Worm (Caenorhabditis elegans) whole organism, early embryonic: Measurements from ENCODE around the gene Y6E2A.4.
"Not testable (repeated sequence)": the region's sequence is repeated elsewhere in the genome, so short reads cannot be mapped to it uniquely, and the experiment has no call there.

Experiments used
- B0310.2 ChIP-seq: sonication (generic microtip); optimal IDR thresholded peaks from 2 replicates; lab custom pipeline; 2016; ENCODE audit warnings: mild to moderate bottlenecking, missing genetic modification characterization, missing compliant biosample characterization
- F13C5.2 ChIP-seq: sonication (generic microtip); optimal IDR thresholded peaks from 2 replicates; lab custom pipeline; 2017; ENCODE audit warnings: mild to moderate bottlenecking, missing genetic modification characterization, inconsistent platforms, missing compliant biosample characterization
- aly-1 ChIP-seq: sonication (generic microtip); optimal IDR thresholded peaks from 2 replicates; lab custom pipeline; 2016; ENCODE audit warnings: missing genetic modification characterization, missing compliant biosample characterization
- ama-1 ChIP-seq: fragments of 150-350 bp; optimal IDR thresholded peaks from 2 replicates; lab custom pipeline; 2014
- ceh-13 ChIP-seq: fragments of 200-800 bp; sonication (Bioruptor generic); optimal IDR thresholded peaks from 2 replicates; lab custom pipeline; 2018; ENCODE audit warnings: mild to moderate bottlenecking, missing genetic modification characterization, missing compliant biosample characterization
- ceh-36 ChIP-seq: sonication (generic microtip); optimal IDR thresholded peaks from 2 replicates; lab custom pipeline; 2016; ENCODE audit warnings: missing genetic modification characterization, inconsistent platforms, missing compliant biosample characterization
- ets-7 ChIP-seq: sonication (generic microtip); optimal IDR thresholded peaks from 2 replicates; lab custom pipeline; 2016; ENCODE audit warnings: missing genotype, missing genetic modification characterization, missing compliant biosample characterization
- flt-1 ChIP-seq: fragments of 200-800 bp; sonication (Bioruptor generic); IDR thresholded peaks from 2 replicates; pipeline ENCODE4 v1.3.6; 2022; ENCODE audit warnings: missing genetic modification characterization, missing compliant biosample characterization
- hmbx-1 ChIP-seq: sonication (generic microtip); optimal IDR thresholded peaks from 2 replicates; lab custom pipeline; 2016; ENCODE audit warnings: mild to moderate bottlenecking, missing genetic modification characterization, missing compliant biosample characterization
- hmg-4 ChIP-seq: fragments of 200-800 bp; sonication (Bioruptor generic); optimal IDR thresholded peaks from 2 replicates; lab custom pipeline; 2018; ENCODE audit warnings: mild to moderate bottlenecking, missing genetic modification characterization, missing compliant biosample characterization
- hnd-1 ChIP-seq: sonication (generic microtip); optimal IDR thresholded peaks from 2 replicates; lab custom pipeline; 2016; ENCODE audit warnings: missing genetic modification characterization, missing compliant biosample characterization
- pes-1 ChIP-seq: fragments of 200-800 bp; sonication (Bioruptor generic); IDR thresholded peaks from 2 replicates; pipeline ENCODE4 v1.3.6; 2022; ENCODE audit warnings: missing genetic modification reagents, missing genetic modification characterization, missing compliant biosample characterization
- scrt-1 ChIP-seq: fragments of 200-800 bp; sonication (Bioruptor generic); IDR thresholded peaks from 2 replicates; pipeline ENCODE4 v1.3.6; 2022; ENCODE audit warnings: missing genetic modification characterization, missing compliant biosample characterization
- sea-1 ChIP-seq: fragments of 200-800 bp; sonication (Bioruptor generic); conservative IDR thresholded peaks from 2 replicates; pipeline ENCODE4 v1.3.6; 2022; ENCODE audit warnings: missing genetic modification characterization, missing compliant biosample characterization
- tbx-11 ChIP-seq: fragments of 200-800 bp; sonication (Bioruptor generic); IDR thresholded peaks from 2 replicates; pipeline ENCODE4 v1.3.6; 2022; ENCODE audit warnings: missing genetic modification characterization, missing compliant biosample characterization
- tbx-37 ChIP-seq: fragments of 200-800 bp; sonication (Bioruptor generic); conservative IDR thresholded peaks from 2 replicates; pipeline ENCODE4 v1.3.6; 2022; ENCODE audit warnings: missing genetic modification reagents, missing genetic modification characterization, missing compliant biosample characterization
- tra-4 ChIP-seq: sonication (generic microtip); optimal IDR thresholded peaks from 2 replicates; lab custom pipeline; 2017; ENCODE audit warnings: missing genetic modification characterization, missing compliant biosample characterization

The Y6E2A.4 gene

DNA sequence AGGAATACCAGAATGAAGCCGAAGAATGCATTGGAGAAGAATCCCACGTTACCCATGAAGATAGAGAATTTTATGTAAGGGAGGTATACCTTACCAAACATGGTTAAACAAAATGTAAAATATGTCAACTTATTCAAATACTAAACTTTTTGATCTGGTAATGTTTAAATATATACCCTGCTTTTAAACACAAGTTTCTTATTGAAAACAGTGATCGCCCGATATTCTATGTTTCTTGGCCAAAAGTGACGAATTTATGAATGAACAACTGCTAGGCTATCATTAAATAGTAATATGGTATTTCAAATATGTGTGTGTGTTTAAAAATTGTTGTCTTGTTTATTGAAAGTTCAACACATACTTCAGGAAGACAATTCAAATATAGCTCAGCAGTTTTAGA is 31.8 kb upstream of the Y6E2A.4 start, which contains the start of gene T23D5.8:
T23D5.8 (minus strand) TSS at position 101 of the 400 bp plus-strand sequence.
- not testable (repeated sequence) for TF ChIP-seq ama-1 (lab: Kevin White, UChicago); aly-1; tbx-37

DNA sequence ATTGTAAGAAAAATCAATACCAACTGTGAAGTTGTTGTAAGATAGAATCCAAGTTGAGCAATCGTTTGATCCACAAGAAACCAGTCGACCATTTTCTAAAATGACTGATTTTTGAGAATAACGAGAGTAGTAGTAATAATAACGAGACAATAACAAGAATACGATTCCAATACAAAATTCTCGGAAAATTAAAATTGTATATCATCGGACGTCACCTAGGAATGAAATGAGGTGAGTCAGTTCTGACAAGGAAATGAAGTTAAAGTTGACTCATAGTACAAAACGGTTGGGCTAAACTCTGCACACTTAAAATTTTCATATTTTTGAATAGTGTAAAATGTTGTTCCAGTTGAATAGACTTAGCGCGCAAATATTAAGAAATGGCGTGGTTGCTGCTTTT is 27.8 kb upstream of the Y6E2A.4 start, which contains the start of gene str-19:
str-19 (minus strand) TSS at position 101 of the 400 bp plus-strand sequence.
- not testable (repeated sequence) for TF ChIP-seq ceh-36 (tag; lab: Kevin White, UChicago); pes-1 (GFP tag; lab: Robert Waterston, UW); hmbx-1 (tag; lab: Kevin White, UChicago)

DNA sequence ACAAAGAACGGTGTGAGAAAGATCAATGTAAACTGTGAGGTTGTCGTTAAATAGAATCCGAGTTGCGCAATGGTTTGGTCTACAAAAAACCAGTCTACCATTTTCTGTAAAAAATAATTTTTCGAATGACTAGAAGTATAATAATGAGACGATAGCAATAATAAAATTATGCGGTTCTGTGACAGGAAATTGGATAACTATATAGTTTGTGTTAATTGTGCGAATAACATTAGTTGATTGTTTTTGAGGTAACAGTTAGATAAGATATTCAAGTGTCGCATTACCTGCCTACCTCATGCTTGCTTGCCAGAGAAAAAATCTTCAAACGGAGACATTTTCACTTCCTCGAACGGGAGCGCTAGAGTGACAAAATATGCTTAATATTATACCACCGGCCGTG is 25.3 kb upstream of the Y6E2A.4 start, which contains the start of gene str-18:
str-18 (minus strand) TSS at position 101 of the 400 bp plus-strand sequence.
- TF ChIP-seq tbx-11 (GFP tag; lab: Robert Waterston, UW) (no peak), pes-1 (GFP tag; lab: Robert Waterston, UW) (no peak)

DNA sequence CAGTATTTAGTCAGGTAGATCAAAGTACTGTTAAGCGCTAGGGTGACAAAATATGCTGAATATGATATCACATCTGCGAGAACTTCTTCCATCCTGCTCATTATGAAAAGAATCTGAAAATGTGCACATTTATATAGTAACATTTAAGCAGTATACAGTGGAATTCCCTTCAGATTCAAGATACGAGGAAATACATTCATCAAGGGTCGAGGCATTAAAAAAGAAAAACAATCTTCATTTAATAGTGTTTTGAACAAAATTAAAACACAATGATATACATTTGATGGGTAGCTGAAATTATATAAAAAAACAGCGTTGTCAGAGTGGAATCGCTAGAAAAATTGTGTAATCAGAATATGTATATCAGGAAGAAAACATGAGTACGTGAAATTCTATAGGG is 19.1 kb upstream of the Y6E2A.4 start, which contains the start of gene str-27:
str-27 (minus strand) TSS at position 101 of the 400 bp plus-strand sequence.
- TF ChIP-seq sea-1 (GFP tag; lab: Robert Waterston, UW) (no peak), ets-7 (tag; lab: Kevin White, UChicago) (no peak)

DNA sequence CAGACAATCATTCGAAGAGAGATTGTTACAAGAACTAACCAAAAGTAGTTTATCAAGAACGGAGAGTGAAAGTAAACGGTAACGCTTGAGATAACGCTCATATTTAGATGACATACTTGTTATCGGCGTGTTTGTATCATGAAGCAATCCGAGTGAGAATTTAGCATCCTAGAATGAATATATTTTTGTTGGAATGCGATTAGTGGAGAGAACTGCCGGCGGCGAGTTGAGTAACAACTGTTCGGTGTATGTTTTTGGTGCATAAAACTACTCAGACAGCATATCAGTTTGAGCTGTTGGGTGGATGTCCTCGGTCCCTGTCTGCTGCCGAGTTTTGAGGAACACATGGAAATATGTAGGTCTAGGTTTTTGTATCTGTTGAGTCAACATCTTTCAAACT is 17.0 kb upstream of the Y6E2A.4 start, which contains the start of gene T23D5.3:
T23D5.3 (minus strand) TSS at position 101 of the 400 bp plus-strand sequence.
- TF ChIP-seq hmg-4 (no peak), hmbx-1 (tag; lab: Kevin White, UChicago) (no peak), sea-1 (GFP tag; lab: Robert Waterston, UW) (no peak), pes-1 (GFP tag; lab: Robert Waterston, UW) (no peak), aly-1 (no peak), ets-7 (tag; lab: Kevin White, UChicago) (no peak), B0310.2 (tag; lab: Kevin White, UChicago) (no peak), ceh-36 (tag; lab: Kevin White, UChicago) (no peak), tra-4 (tag; lab: Kevin White, UChicago) (no peak), hnd-1 (tag; lab: Kevin White, UChicago) (no peak), tbx-11 (GFP tag; lab: Robert Waterston, UW) (no peak), flt-1 (no peak), ceh-13 (GFP tag; lab: Kevin White, UChicago) (no peak), ama-1 (lab: Kevin White, UChicago) (no peak), F13C5.2 (tag; lab: Kevin White, UChicago) (no peak), tbx-37 (no peak), scrt-1 (GFP tag; lab: Robert Waterston, UW) (no peak)

DNA sequence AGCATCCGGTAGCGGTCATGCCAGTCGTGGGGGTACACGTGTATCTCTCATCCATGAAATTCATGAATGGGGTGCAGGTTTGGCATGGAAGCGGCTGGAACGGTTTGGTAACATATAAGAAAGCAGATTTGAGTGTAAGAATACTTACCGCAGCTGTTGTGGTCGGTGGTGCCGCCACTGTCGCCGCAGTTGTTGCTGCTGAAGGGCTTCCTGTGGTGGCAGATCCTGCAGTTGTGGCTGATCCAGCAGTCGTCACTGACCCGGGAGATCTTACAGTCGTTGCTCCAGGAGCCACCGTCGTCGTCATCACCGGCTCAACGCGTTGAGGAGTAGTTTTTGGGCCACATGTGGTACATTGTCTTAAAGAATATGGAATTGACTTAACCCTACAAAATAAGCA is 16.4 kb upstream of the Y6E2A.4 start:
- TF ChIP-seq ceh-13 (GFP tag; lab: Kevin White, UChicago), result no peak
- no peak for TF ChIP-seq scrt-1 (GFP tag; lab: Robert Waterston, UW)
- TF ChIP-seq sea-1 (GFP tag; lab: Robert Waterston, UW), result no peak
- TF ChIP-seq B0310.2 (tag; lab: Kevin White, UChicago), result no peak
- no peak for TF ChIP-seq hmg-4
- TF ChIP-seq tbx-37, result no peak
- no peak for TF ChIP-seq tra-4 (tag; lab: Kevin White, UChicago)
- no peak for TF ChIP-seq pes-1 (GFP tag; lab: Robert Waterston, UW)
- no peak for TF ChIP-seq tbx-11 (GFP tag; lab: Robert Waterston, UW)
- TF ChIP-seq hmbx-1 (tag; lab: Kevin White, UChicago), result no peak
- no peak for TF ChIP-seq ama-1 (lab: Kevin White, UChicago)
- TF ChIP-seq flt-1, result no peak

DNA sequence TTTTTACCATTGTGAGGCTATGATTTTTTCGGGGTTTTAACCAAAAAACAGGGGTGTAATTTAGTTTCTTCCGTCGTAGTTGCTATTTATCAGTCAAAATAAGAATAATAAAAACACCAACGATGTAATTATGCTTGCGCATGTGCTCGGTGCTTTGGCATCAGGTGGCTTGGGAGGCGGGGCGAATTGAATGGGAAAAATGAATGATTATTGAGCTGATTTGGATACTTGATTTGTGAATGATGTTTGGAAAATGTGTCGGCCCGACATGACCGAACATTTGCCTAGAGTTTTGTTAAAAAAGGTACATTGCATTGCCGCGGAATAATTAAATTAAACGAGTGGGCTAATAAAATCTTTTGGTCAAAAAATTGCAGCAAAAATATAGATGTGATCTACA is 15.6 kb upstream of the Y6E2A.4 start, which contains the start of gene str-38:
str-38 (minus strand) TSS at position 101 of the 400 bp plus-strand sequence.
- no peak for TF ChIP-seq ceh-36 (tag; lab: Kevin White, UChicago)
- TF ChIP-seq ceh-13 (GFP tag; lab: Kevin White, UChicago), result no peak
- no peak for TF ChIP-seq F13C5.2 (tag; lab: Kevin White, UChicago)
- TF ChIP-seq B0310.2 (tag; lab: Kevin White, UChicago), result no peak
- TF ChIP-seq ets-7 (tag; lab: Kevin White, UChicago), result no peak
- TF ChIP-seq sea-1 (GFP tag; lab: Robert Waterston, UW), result no peak
- TF ChIP-seq aly-1, result no peak
- no peak for TF ChIP-seq ama-1 (lab: Kevin White, UChicago)
- no peak for TF ChIP-seq flt-1
- no peak for TF ChIP-seq pes-1 (GFP tag; lab: Robert Waterston, UW)
- TF ChIP-seq hmbx-1 (tag; lab: Kevin White, UChicago), result no peak
- TF ChIP-seq hmg-4, result no peak
- TF ChIP-seq tbx-11 (GFP tag; lab: Robert Waterston, UW), result no peak
- no peak for TF ChIP-seq tra-4 (tag; lab: Kevin White, UChicago)

DNA sequence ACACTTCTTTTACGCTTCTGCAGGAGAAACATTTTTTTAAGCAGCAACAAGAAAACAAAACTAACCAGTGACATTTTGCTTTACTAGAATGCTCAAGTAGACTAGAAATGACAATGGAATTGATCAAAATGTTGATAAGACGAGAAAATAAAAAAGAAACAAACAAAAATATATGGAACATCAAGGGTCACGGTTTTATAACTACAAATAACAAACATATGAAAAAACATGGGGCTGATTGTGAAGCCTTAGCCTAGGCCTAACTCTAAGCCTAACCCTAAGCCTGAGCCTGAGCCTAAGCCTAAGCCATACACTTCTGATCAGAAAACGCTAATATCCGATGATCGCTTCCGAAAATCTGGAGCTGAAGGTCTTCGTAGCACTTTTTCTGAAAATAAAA is 13.9 kb upstream of the Y6E2A.4 start, which contains the start of gene Y6E2A.10:
Y6E2A.10 (minus strand) TSS at position 101 of the 400 bp plus-strand sequence.
- TF ChIP-seq B0310.2 (tag; lab: Kevin White, UChicago) (no peak), ceh-36 (tag; lab: Kevin White, UChicago) (no peak), tbx-11 (GFP tag; lab: Robert Waterston, UW) (no peak), hmbx-1 (tag; lab: Kevin White, UChicago) (no peak), tbx-37 (no peak), hnd-1 (tag; lab: Kevin White, UChicago) (no peak), aly-1 (no peak), pes-1 (GFP tag; lab: Robert Waterston, UW) (no peak), flt-1 (no peak), sea-1 (GFP tag; lab: Robert Waterston, UW) (no peak), ets-7 (tag; lab: Kevin White, UChicago) (no peak), ceh-13 (GFP tag; lab: Kevin White, UChicago) (no peak), F13C5.2 (tag; lab: Kevin White, UChicago) (no peak), ama-1 (lab: Kevin White, UChicago) (no peak)
